Fruit fly (Drosophila melanogaster): Measurements from ENCODE around the gene fd102C.

DNA sequence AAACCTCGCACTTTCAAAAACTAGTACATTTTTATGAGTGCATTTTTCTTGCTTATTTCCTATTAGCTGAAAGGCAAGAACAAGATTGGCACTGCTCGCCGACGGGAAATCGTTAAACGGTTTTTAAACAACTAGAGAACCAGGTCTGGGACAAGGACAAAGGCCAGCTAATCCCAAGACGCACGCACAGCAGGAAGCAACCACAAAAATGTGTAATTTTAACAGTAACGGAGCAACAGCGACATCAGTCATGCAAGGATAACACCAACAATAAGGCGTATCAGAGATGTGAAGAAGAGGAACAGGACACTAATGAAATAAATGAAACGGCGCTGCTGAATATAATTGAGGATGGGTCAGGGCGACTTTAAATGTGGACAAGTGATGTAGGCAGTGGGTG lies 6.8 kb upstream of the fd102C start:
- TF ChIP-seq CG9705 (GFP tag; optimal IDR thresholded peaks at IDR 0.05), result no peak
- TF ChIP-seq br (GFP tag; optimal IDR thresholded peaks at IDR 0.05), result no peak
- TF ChIP-seq usp (GFP tag; optimal IDR thresholded peaks at IDR 0.05), result no peak
- TF ChIP-seq fru (GFP tag; optimal IDR thresholded peaks at IDR 0.05), result no peak
- no peak for TF ChIP-seq Dif (GFP tag; optimal IDR thresholded peaks at IDR 0.05; ENCODE audit: partially characterized antibody)
- TF ChIP-seq OdsH (GFP tag; optimal IDR thresholded peaks at IDR 0.05), result no peak
- no peak for TF ChIP-seq Hnf4 (GFP tag; optimal IDR thresholded peaks at IDR 0.05)
- TF ChIP-seq jim (GFP tag; optimal IDR thresholded peaks at IDR 0.05), result no peak
- TF ChIP-seq psq (GFP tag; optimal IDR thresholded peaks at IDR 0.05), result no peak
- TF ChIP-seq Sp1 (GFP tag; optimal IDR thresholded peaks at IDR 0.05), result no peak
- TF ChIP-seq pan (optimal IDR thresholded peaks at IDR 0.05), result no peak

Measured in whole organism, wandering third instar larva.